Worm (Caenorhabditis elegans): ENCODE results near the gene C44C10.11.

- no peak for TF ChIP-seq snpc-4 (tag; optimal IDR thresholded peaks at IDR 0.05)
- TF ChIP-seq cey-2 (tag; optimal IDR thresholded peaks at IDR 0.05; ENCODE audit: borderline replicate concordance, insufficient read depth) = no peak
- TF ChIP-seq skn-1 (tag; optimal IDR thresholded peaks at IDR 0.05) = no peak
- TF ChIP-seq nhr-48 (tag; optimal IDR thresholded peaks at IDR 0.05) = no peak
- TF ChIP-seq nhr-41 (GFP tag; IDR thresholded peaks at IDR 0.05) = no peak
Observed at ce11 chrX:11725646-11726045, 15.5 kb upstream of the C44C10.11 start.
